Worm (Caenorhabditis elegans): ENCODE measurements around the gene nas-39.

ce11 chrX:16494630-16495029 lies 37.9 kb downstream of the nas-39 start, which contains the start of gene K05G3.2:
- TF ChIP-seq unc-39 (tag; optimal IDR thresholded peaks at IDR 0.05) (no peak), unc-62 (GFP tag; optimal IDR thresholded peaks at IDR 0.05) (no peak), ces-1 (GFP tag; optimal IDR thresholded peaks at IDR 0.05) (no peak), snpc-4 (tag; optimal IDR thresholded peaks at IDR 0.05) (no peak)

All from whole organism, mixed stage, embryonic.